Worm (Caenorhabditis elegans): ENCODE measurements around the gene K09A11.1.

The K09A11.1 gene

ce11 chrX:13306869-13307446 lies 44.7 kb downstream of the K09A11.1 start (continued):
- TF ChIP-seq nhr-10 (tag; optimal IDR thresholded peaks at IDR 0.05) (no peak), dmd-6 (GFP tag; IDR thresholded peaks at IDR 0.05) (peak; percentile 76), sdz-12 (GFP tag; optimal IDR thresholded peaks at IDR 0.05) (peak; percentile 90), snpc-1.2 (GFP tag; IDR thresholded peaks at IDR 0.05) (peak; percentile 92), ceh-44 (GFP tag; IDR thresholded peaks at IDR 0.05) (peak; percentile 87), gei-8 (GFP tag; optimal IDR thresholded peaks at IDR 0.05) (peak; percentile 74), nhr-77 (tag; optimal IDR thresholded peaks at IDR 0.05) (peak; percentile 71), mes-2 (tag; optimal IDR thresholded peaks at IDR 0.05; ENCODE audit: poor library complexity, severe bottlenecking) (no peak), pha-4 (GFP tag; IDR thresholded peaks at IDR 0.05) (no peak; the same call in none of the 2 replicates), pha-4 (tag; optimal IDR thresholded peaks at IDR 0.05) (peak; percentile 12), ceh-82 (tag; optimal IDR thresholded peaks at IDR 0.05) (no peak), ctbp-1 (GFP tag; IDR thresholded peaks at IDR 0.05) (peak; percentile 93), zip-11 (GFP tag; IDR thresholded peaks at IDR 0.05) (peak; percentile 65; the same call in 1 of the 2 replicates), saeg-2 (GFP tag; IDR thresholded peaks at IDR 0.05) (peak; percentile 72), unc-62 (GFP tag; optimal IDR thresholded peaks at IDR 0.05 in 1 of 2) (peak in 1 of 2 experiments; percentile 96), unc-62 (tag; optimal IDR thresholded peaks at IDR 0.05) (no peak), Y48G9A.11 (GFP tag; IDR thresholded peaks at IDR 0.05) (peak; percentile 73), dmd-8 (GFP tag; IDR thresholded peaks at IDR 0.05) (peak; percentile 97), hmg-1.1 (GFP tag; IDR thresholded peaks at IDR 0.05) (peak; percentile 98)

- TF ChIP-seq spr-1 (tag; optimal IDR thresholded peaks at IDR 0.05): peak; percentile 42
- TF ChIP-seq gei-8 (GFP tag; optimal IDR thresholded peaks at IDR 0.05): no peak
- peak; percentile 10 for TF ChIP-seq nhr-102 (tag; optimal IDR thresholded peaks at IDR 0.05)
- 0 out of 2 replicates have a peak, but pooled peaks have one; percentile 11 for TF ChIP-seq T26A8.4 (GFP tag; IDR thresholded peaks at IDR 0.05)
- TF ChIP-seq lim-7 (GFP tag; IDR thresholded peaks at IDR 0.05): peak; percentile 74
- TF ChIP-seq hmg-1.1 (GFP tag; IDR thresholded peaks at IDR 0.05): 0 out of 2 replicates have a peak, but pooled peaks have one; percentile 52
- TF ChIP-seq dve-1 (tag; optimal IDR thresholded peaks at IDR 0.05; ENCODE audit: insufficient read depth): peak; percentile 10
- peak in 1 of 2 experiments; percentile 26 for TF ChIP-seq mdl-1 (tag; optimal IDR thresholded peaks at IDR 0.05)
- TF ChIP-seq ceh-32 (tag; optimal IDR thresholded peaks at IDR 0.05; ENCODE audit: poor library complexity): no peak
- peak; percentile 62; the same call in 1 of the 2 replicates for TF ChIP-seq pha-4 (GFP tag; IDR thresholded peaks at IDR 0.05)
- no peak for TF ChIP-seq pha-4 (tag; optimal IDR thresholded peaks at IDR 0.05)
- 0 out of 2 replicates have a peak, but pooled peaks have one; percentile 11 for TF ChIP-seq madf-9 (GFP tag; conservative IDR thresholded peaks at IDR 0.05)
- TF ChIP-seq snpc-1.2 (GFP tag; IDR thresholded peaks at IDR 0.05): peak; percentile 50; the same call in 1 of the 2 replicates
- peak; percentile 40 for TF ChIP-seq nhr-48 (tag; optimal IDR thresholded peaks at IDR 0.05)
- no peak for TF ChIP-seq hif-1 (tag; optimal IDR thresholded peaks at IDR 0.05)
- TF ChIP-seq lin-38 (GFP tag; IDR thresholded peaks at IDR 0.05): peak; percentile 61
- TF ChIP-seq mep-1 (tag; optimal IDR thresholded peaks at IDR 0.05): no peak
- no peak for TF ChIP-seq F37D6.2 (tag; optimal IDR thresholded peaks at IDR 0.05)
- 0 out of 2 replicates have a peak, but pooled peaks have one; percentile 8 for TF ChIP-seq Y48G9A.11 (GFP tag; IDR thresholded peaks at IDR 0.05)
- peak; percentile 41 for TF ChIP-seq mes-2 (tag; optimal IDR thresholded peaks at IDR 0.05; ENCODE audit: poor library complexity, severe bottlenecking)
- peak; percentile 38; the same call in 1 of the 2 replicates for TF ChIP-seq vab-7 (GFP tag; IDR thresholded peaks at IDR 0.05)
- TF ChIP-seq mxl-3 (GFP tag; optimal IDR thresholded peaks at IDR 0.05): peak; percentile 6
- peak; percentile 47 for TF ChIP-seq duxl-1 (tag; optimal IDR thresholded peaks at IDR 0.05; ENCODE audit: poor library complexity)
- peak; percentile 18 for TF ChIP-seq hlh-30 (tag; optimal IDR thresholded peaks at IDR 0.05; ENCODE audit: insufficient read depth)
Measured at ce11 chrX:13307852-13308251, 45.6 kb downstream of the K09A11.1 start.
